Worm (Caenorhabditis elegans): Measurements from ENCODE around the gene sfxn-5.

ce11 chrII:8071012-8071625, 33.7 kb downstream of the sfxn-5 start:
- TF ChIP-seq sptf-1 (tag; optimal IDR thresholded peaks at IDR 0.05) (no peak), ceh-39 (tag; optimal IDR thresholded peaks at IDR 0.05) (no peak)

Measured in whole organism, mixed stage, embryonic.